Worm (Caenorhabditis elegans) whole organism, L1 larva: ENCODE data around the gene nkcc-1.

Source experiments
- elt-2 ChIP-seq: sonication (generic microtip); optimal IDR thresholded peaks from 2 replicates; lab custom pipeline; 2016; ENCODE audit warnings: missing genetic modification characterization, mild to moderate bottlenecking, inconsistent platforms, missing compliant biosample characterization, missing genetic modification reagents
- ztf-11 ChIP-seq, 2 experiments: sonication (generic microtip); optimal IDR thresholded peaks; 2 replicates each; lab custom pipeline; 2016 to 2017; ENCODE audit warnings: missing genetic modification characterization in 2 of 2, missing biosample characterization in 1 of 2, missing compliant biosample characterization in 1 of 2

DNA sequence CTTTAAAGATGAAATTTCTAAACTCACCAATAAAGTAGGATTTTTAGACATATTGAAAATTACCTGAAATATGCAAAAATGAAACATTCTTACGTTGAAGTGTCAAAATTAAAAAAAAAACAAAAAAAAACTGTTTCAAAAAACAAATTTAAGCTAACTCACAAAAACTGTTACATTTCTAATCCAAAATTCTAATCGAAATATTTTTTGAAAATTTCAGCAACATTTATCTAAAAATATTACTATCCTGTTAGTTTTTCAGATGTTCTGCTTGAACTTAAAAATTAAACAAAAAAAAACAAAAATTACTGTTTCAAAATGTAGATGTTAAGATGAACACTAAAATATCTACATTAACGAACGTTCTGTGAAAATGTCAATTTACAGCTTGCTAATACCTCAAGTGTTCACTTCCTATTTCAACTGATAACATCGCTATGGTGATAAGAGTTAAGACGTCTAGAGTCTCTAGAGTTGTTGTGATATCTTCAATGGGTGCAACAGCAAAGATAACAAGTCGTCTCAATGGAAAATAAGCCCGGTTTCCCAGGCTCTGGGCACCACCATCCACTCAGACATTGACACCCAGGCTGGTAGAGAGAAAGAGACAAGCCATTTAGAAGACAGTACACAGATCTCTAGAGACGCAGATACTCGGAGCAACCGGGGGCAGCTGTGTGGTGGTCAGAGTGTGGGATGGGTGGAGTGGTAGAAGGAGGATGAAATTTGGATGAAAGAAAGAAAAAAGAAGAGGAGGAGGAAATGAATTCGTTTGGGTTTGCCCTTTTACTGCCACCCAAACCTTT is 4.2 kb upstream of the nkcc-1 start, which contains the start of gene H12I19.115:
- TF ChIP-seq ztf-11 (tag; optimal IDR thresholded peaks at IDR 0.05; lab: Kevin White, UChicago) (no peak), elt-2 (tag; lab: Kevin White, UChicago) (no peak)
